Fruit fly (Drosophila melanogaster): Measurements from ENCODE around the gene CG8565.

CG8565 gene

DNA sequence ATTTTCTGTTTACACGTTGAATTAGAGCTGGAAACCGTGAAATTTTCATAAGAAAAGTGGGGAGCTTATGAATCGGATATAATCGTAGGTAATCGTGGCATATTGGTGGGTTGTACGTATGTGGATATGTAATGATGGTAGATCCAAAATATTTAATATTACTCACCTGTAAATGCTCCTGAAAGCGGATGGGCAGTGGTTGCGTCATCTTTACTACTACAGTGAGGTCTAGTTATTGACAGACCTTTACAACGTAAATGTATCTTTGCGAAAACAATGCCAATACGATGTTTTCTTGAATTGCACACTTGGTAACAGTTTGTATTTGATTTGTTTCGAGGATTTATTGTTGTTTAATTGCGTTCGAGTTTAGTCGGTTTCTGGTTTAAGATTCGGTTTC, 3.7 kb upstream of the CG8565 start:
- no peak for TF ChIP-seq tj (GFP tag; optimal IDR thresholded peaks at IDR 0.05)

DNA sequence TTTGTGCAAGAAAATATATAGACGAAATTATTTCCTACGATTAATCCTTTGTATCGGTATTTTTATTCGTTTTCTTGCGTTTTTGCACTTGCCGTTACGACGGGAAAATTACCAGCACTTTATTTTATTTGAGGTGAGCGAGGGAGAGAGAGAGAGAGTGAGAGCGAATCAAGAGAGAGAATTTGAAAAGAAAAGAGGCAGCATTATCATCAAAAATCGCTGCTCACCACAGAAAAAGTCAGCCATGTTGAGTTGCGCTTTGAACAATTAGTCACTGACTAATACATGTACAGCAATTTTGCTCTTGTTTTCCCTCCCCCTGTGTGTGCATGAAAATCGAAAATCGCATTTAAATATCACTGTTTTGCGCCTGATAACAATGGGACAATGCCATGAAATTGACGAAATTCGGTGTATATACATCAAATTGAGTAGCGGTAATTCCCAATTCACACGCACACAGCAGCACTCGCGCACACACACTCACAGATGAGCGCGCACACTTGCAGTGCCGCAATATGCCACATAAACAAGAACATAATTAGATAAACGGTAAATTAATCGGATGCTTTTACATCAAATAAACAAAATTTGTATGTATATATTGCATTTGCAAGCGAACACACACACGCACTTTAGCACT, 2.9 kb upstream of the CG8565 start:
- TF ChIP-seq pad (GFP tag; optimal IDR thresholded peaks at IDR 0.05) (peak; percentile 74), CG11617 (GFP tag; optimal IDR thresholded peaks at IDR 0.05) (peak; percentile 38), cic (GFP tag; optimal IDR thresholded peaks at IDR 0.05) (no peak), CG12768 (GFP tag; optimal IDR thresholded peaks at IDR 0.05) (no peak), tj (GFP tag; optimal IDR thresholded peaks at IDR 0.05) (peak; percentile 80), kay (GFP tag; ENCODE audit: borderline replicate concordance) (peak; percentile 96), ovo (GFP tag; optimal IDR thresholded peaks at IDR 0.05) (peak; percentile 29), Mnt (GFP tag; optimal IDR thresholded peaks at IDR 0.05) (peak; percentile 43)

DNA sequence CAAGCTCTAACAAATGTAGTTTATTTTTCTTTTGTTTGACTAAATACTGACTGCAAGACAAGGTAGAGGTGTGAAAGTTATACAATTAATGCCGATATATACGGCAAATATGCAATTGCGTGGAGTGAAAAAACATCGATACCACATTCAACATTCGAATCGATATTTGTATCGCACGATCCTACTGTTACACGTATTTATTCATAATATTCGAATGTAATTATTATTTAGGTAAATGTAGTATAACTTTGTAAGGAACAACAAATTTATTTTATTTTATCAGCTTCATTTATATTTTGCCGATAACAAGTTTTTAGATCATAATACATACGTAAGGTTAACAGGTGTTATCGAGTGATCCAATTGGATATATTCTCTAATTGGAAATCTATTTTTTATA, 2.2 kb upstream of the CG8565 start, which contains the start of gene Chc:
Gene Chc (minus strand): TSS at position 98 of the 400 bp plus-strand sequence.
- TF ChIP-seq Mnt (GFP tag; optimal IDR thresholded peaks at IDR 0.05) (peak; percentile 24), CG1620 (GFP tag; optimal IDR thresholded peaks at IDR 0.05) (peak; percentile 59), CG14711 (tag; optimal IDR thresholded peaks at IDR 0.05) (peak; percentile 10), Hr96 (GFP tag; optimal IDR thresholded peaks at IDR 0.05) (no peak), bab1 (GFP tag; optimal IDR thresholded peaks at IDR 0.05) (peak; percentile 52), CG7101 (tag; optimal IDR thresholded peaks at IDR 0.05) (peak; percentile 26), CG7045 (GFP tag; optimal IDR thresholded peaks at IDR 0.05) (no peak), toe (GFP tag; optimal IDR thresholded peaks at IDR 0.05) (peak; percentile 2)

DNA sequence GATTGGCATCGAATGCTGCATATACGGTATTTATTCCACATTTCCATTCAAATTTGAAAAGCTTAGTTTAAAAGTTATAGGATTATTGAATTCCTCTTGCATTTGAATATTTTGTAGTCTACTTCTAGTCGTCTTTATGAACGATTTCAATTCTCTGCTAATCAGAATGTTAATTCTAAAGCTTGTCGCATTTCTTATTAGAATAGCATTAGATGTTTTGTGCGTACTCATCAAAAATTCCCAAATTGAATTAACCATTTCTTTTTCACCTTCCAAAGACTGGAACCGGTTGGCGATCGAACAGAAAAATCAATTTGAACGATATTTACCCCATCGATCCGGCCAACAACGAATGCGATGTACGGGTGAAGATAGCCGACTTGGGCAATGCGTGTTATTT, 2.4 kb downstream of the CG8565 start:
- TF ChIP-seq Clk (GFP tag; optimal IDR thresholded peaks at IDR 0.05) (no peak), cic (GFP tag; optimal IDR thresholded peaks at IDR 0.05) (no peak), CG33017 (tag; optimal IDR thresholded peaks at IDR 0.05) (no peak), pad (GFP tag; optimal IDR thresholded peaks at IDR 0.05) (no peak), Hr96 (GFP tag; optimal IDR thresholded peaks at IDR 0.05) (no peak), Crg-1 (GFP tag; optimal IDR thresholded peaks at IDR 0.05) (no peak), tj (GFP tag; optimal IDR thresholded peaks at IDR 0.05) (no peak)

DNA sequence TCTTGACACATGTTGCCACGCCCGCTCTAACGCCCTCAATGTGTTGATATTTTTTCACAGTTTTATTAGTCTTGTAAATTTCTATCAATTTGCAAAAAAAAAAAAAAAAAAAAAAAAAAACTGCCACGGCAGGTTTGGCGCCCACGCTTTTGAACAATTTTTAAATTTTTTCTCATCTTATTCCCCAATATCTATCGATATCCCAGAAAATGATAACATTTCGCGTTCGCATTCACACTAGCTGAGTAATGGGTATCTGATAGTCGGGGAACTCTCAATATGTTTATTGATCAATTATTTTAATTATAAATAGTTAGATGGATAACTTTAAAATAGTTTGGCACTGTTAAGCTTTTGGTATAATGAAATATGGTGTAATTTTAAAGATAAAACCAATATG, 3.7 kb downstream of the CG8565 start:
- no peak for TF ChIP-seq CG11617 (GFP tag; optimal IDR thresholded peaks at IDR 0.05)
- TF ChIP-seq CG7101 (tag; optimal IDR thresholded peaks at IDR 0.05) = no peak
- TF ChIP-seq cnc (optimal IDR thresholded peaks at IDR 0.05) = no peak
- TF ChIP-seq pad (GFP tag; optimal IDR thresholded peaks at IDR 0.05) = no peak

DNA sequence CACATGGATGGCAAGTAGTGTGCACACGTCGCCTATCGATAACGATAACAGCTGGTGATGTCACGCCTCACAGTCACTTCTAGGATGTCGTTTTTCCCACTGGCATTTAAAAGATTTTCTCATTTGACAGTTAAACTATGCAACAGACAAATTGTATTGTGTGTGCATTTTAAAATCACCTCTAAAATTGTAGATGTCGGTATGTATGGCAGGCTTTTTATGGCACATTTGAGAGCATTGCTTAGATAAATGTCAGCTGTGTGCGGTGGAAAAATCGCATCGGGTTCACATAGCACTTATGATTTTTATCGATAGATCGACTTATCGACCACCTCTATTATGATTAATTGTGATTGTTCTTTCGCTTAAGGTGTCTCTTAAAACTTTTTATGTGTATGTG, 6.5 kb downstream of the CG8565 start, which contains the start of the genes ArgRS and CG8578:
Gene ArgRS (minus strand): TSS at position 7 of the 400 bp plus-strand sequence.
Gene CG8578 (plus strand): TSS at position 338 of the 400 bp plus-strand sequence.
- TF ChIP-seq CG7045 (GFP tag; optimal IDR thresholded peaks at IDR 0.05) (no peak), cnc (optimal IDR thresholded peaks at IDR 0.05) (no peak), CG33017 (tag; optimal IDR thresholded peaks at IDR 0.05) (no peak), Crg-1 (GFP tag; optimal IDR thresholded peaks at IDR 0.05) (no peak), CG7101 (tag; optimal IDR thresholded peaks at IDR 0.05) (peak; percentile 51), CG5204 (GFP tag; optimal IDR thresholded peaks at IDR 0.05) (no peak), ovo (GFP tag; optimal IDR thresholded peaks at IDR 0.05) (no peak), CG12768 (GFP tag; optimal IDR thresholded peaks at IDR 0.05) (peak; percentile 11), CG11617 (GFP tag; optimal IDR thresholded peaks at IDR 0.05) (peak; percentile 70), pad (GFP tag; optimal IDR thresholded peaks at IDR 0.05) (peak; percentile 50), bab1 (GFP tag; optimal IDR thresholded peaks at IDR 0.05) (peak; percentile 53), CG1620 (GFP tag; optimal IDR thresholded peaks at IDR 0.05) (peak; percentile 73), toe (GFP tag; optimal IDR thresholded peaks at IDR 0.05) (peak; percentile 79), Mnt (GFP tag; optimal IDR thresholded peaks at IDR 0.05) (peak; percentile 88), Hr96 (GFP tag; optimal IDR thresholded peaks at IDR 0.05) (no peak), tj (GFP tag; optimal IDR thresholded peaks at IDR 0.05) (no peak), CG14711 (tag; optimal IDR thresholded peaks at IDR 0.05) (peak; percentile 22), kay (GFP tag; ENCODE audit: borderline replicate concordance) (no peak), Clk (GFP tag; optimal IDR thresholded peaks at IDR 0.05) (no peak), cic (GFP tag; optimal IDR thresholded peaks at IDR 0.05) (peak; percentile 16)

DNA sequence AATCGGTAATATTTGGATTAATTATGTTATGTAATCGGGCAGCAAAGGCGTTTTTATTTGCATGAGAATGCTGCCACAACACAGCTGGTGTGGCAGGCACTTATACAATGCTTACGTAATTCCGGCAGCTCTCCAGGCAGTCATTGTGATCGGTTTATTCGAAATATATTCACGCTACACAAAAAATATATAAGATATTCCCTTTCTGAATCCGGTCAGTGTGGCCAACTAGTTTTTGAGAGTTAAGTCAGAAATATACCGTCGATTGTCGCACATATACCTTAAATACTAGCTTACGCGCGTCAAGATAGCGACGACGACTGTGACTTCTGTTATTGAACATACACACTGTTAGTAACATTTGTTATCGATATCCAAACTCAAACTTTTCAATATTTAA, 11.4 kb downstream of the CG8565 start, which contains the start of gene sun:
Gene sun (minus strand): TSS at position 238 of the 400 bp plus-strand sequence.
- TF ChIP-seq Mnt (GFP tag; optimal IDR thresholded peaks at IDR 0.05) = peak; percentile 16
- peak; percentile 7 for TF ChIP-seq bab1 (GFP tag; optimal IDR thresholded peaks at IDR 0.05)
- no peak for TF ChIP-seq CG12768 (GFP tag; optimal IDR thresholded peaks at IDR 0.05)
- TF ChIP-seq CG11617 (GFP tag; optimal IDR thresholded peaks at IDR 0.05) = peak; percentile 24
